Fruit fly (Drosophila melanogaster) whole organism, adult: ENCODE results near the gene Hr39.

Experiments
- CG11617 ChIP-seq: fragments of 200-800 bp; sonication (Bioruptor generic); optimal IDR thresholded peaks from 2 replicates; lab custom pipeline; 2017; ENCODE audit warnings: mild to moderate bottlenecking, missing biosample characterization, missing genetic modification reagents, missing genetic modification characterization
- CG12768 ChIP-seq: fragments of 200-800 bp; sonication (Bioruptor generic); optimal IDR thresholded peaks from 2 replicates; lab custom pipeline; 2017; ENCODE audit warnings: missing biosample characterization, missing genetic modification characterization, mild to moderate bottlenecking, moderate library complexity, missing genetic modification reagents
- CG14711 ChIP-seq: fragments of 200-800 bp; sonication (Bioruptor generic); optimal IDR thresholded peaks from 2 replicates; lab custom pipeline; 2018; ENCODE audit warnings: missing biosample characterization, mild to moderate bottlenecking, missing genetic modification characterization, moderate library complexity
- CG1620 ChIP-seq: fragments of 200-800 bp; sonication (Bioruptor generic); optimal IDR thresholded peaks from 2 replicates; lab custom pipeline; 2016; ENCODE audit warnings: missing biosample characterization, missing genetic modification characterization
- CG33017 ChIP-seq: fragments of 200-800 bp; sonication (Bioruptor generic); optimal IDR thresholded peaks from 2 replicates; lab custom pipeline; 2018; ENCODE audit warnings: missing biosample characterization, mild to moderate bottlenecking, missing genetic modification characterization, moderate library complexity
- CG5204 ChIP-seq: fragments of 200-800 bp; sonication (Bioruptor generic); optimal IDR thresholded peaks from 2 replicates; lab custom pipeline; 2016; ENCODE audit warnings: missing biosample characterization, missing genetic modification characterization
- CG7045 ChIP-seq: fragments of 200-800 bp; sonication (Bioruptor generic); optimal IDR thresholded peaks from 2 replicates; lab custom pipeline; 2017; ENCODE audit warnings: missing biosample characterization, mild to moderate bottlenecking, missing genetic modification characterization
- CG7101 ChIP-seq: fragments of 200-800 bp; sonication (Bioruptor generic); optimal IDR thresholded peaks from 2 replicates; lab custom pipeline; 2018; ENCODE audit warnings: missing biosample characterization, mild to moderate bottlenecking, missing genetic modification characterization, moderate library complexity
- Clk ChIP-seq: fragments of 200-800 bp; sonication (Bioruptor generic); optimal IDR thresholded peaks from 2 replicates; lab custom pipeline; 2017; ENCODE audit warnings: missing biosample characterization, missing genetic modification characterization
- Crg-1 ChIP-seq: fragments of 200-800 bp; sonication (Bioruptor generic); optimal IDR thresholded peaks from 2 replicates; lab custom pipeline; 2016; ENCODE audit warnings: missing biosample characterization, missing genetic modification characterization
- Hr96 ChIP-seq: fragments of 200-800 bp; sonication (Bioruptor generic); optimal IDR thresholded peaks from 2 replicates; lab custom pipeline; 2016; ENCODE audit warnings: missing biosample characterization, missing genetic modification characterization
- Mnt ChIP-seq: fragments of 200-800 bp; sonication (Bioruptor generic); optimal IDR thresholded peaks from 2 replicates; lab custom pipeline; 2016; ENCODE audit warnings: missing biosample characterization, mild to moderate bottlenecking, missing genetic modification characterization
- bab1 ChIP-seq: fragments of 200-800 bp; sonication (Bioruptor generic); optimal IDR thresholded peaks from 3 replicates; lab custom pipeline; 2019; ENCODE audit warnings: missing biosample characterization, mild to moderate bottlenecking, missing genetic modification characterization, moderate library complexity
- cic ChIP-seq: fragments of 200-800 bp; sonication (Bioruptor generic); optimal IDR thresholded peaks from 2 replicates; lab custom pipeline; 2017; ENCODE audit warnings: missing biosample characterization, mild to moderate bottlenecking, missing genetic modification characterization, moderate library complexity
- cnc ChIP-seq, 2 experiments: fragments of >200 bp; optimal IDR thresholded peaks; 2 replicates each; lab custom pipeline; 2017
- kay ChIP-seq: fragments of 200-800 bp; sonication (Bioruptor generic); peaks from one replicate; lab custom pipeline; 2016; ENCODE audit warnings: missing biosample characterization, missing genetic modification characterization, borderline replicate concordance
- ovo ChIP-seq: fragments of 200-800 bp; sonication (Bioruptor generic); optimal IDR thresholded peaks from 2 replicates; lab custom pipeline; 2016; ENCODE audit warnings: missing biosample characterization, missing genetic modification characterization
- pad ChIP-seq: fragments of 200-800 bp; sonication (Bioruptor generic); optimal IDR thresholded peaks from 3 replicates; lab custom pipeline; 2017; ENCODE audit warnings: missing biosample characterization, missing genetic modification characterization, mild to moderate bottlenecking, moderate library complexity, missing genetic modification reagents
- tj ChIP-seq: fragments of 200-800 bp; sonication (Bioruptor generic); optimal IDR thresholded peaks from 3 replicates; lab custom pipeline; 2017; ENCODE audit warnings: missing biosample characterization, mild to moderate bottlenecking, missing genetic modification characterization, moderate library complexity
- toe ChIP-seq: fragments of 200-800 bp; sonication (Bioruptor generic); optimal IDR thresholded peaks from 2 replicates; lab custom pipeline; 2016; ENCODE audit warnings: missing biosample characterization, missing genetic modification characterization

The Hr39 gene

dm6 chr2L:21237048-21237747 lies at the start of gene Hr39:
TSS of gene Hr39 (plus strand) at chr2L:21237250.
- TF ChIP-seq kay (GFP tag; lab: Kevin White, UChicago) (no peak), tj (GFP tag; lab: Kevin White, UChicago) (peak; percentile 47), bab1 (GFP tag; lab: Kevin White, UChicago) (peak; percentile 9), CG12768 (GFP tag; lab: Kevin White, UChicago) (peak; percentile 25), Clk (no peak), CG11617 (peak; percentile 2), CG7045 (GFP tag; lab: Kevin White, UChicago) (no peak), CG33017 (tag; lab: Kevin White, UChicago) (no peak), cic (GFP tag; lab: Kevin White, UChicago) (peak; percentile 26), CG1620 (peak; percentile 12), Mnt (peak; percentile 44)

dm6 chr2L:21187753-21188152 lies 49.3 kb upstream of the Hr39 start:
- no peak for TF ChIP-seq pad (GFP tag; lab: Kevin White, UChicago)
- TF ChIP-seq CG14711 (tag; lab: Kevin White, UChicago) = no peak
- TF ChIP-seq CG5204 (GFP tag; lab: Kevin White, UChicago) = no peak
- no peak for TF ChIP-seq CG1620
- TF ChIP-seq Crg-1 (GFP tag; lab: Kevin White, UChicago) = no peak
- no peak for TF ChIP-seq Hr96 (GFP tag; lab: Kevin White, UChicago)
- TF ChIP-seq ovo = no peak
- TF ChIP-seq CG7101 (tag; lab: Kevin White, UChicago) = no peak
- TF ChIP-seq tj (GFP tag; lab: Kevin White, UChicago) = no peak
- TF ChIP-seq cnc (optimal IDR thresholded peaks at IDR 0.05; lab: Kevin White, UChicago) = no peak
- TF ChIP-seq cic (GFP tag; lab: Kevin White, UChicago) = no peak
- TF ChIP-seq CG7045 (GFP tag; lab: Kevin White, UChicago) = no peak
- TF ChIP-seq toe (GFP tag; lab: Kevin White, UChicago) = no peak
- no peak for TF ChIP-seq CG11617
- TF ChIP-seq kay (GFP tag; lab: Kevin White, UChicago) = no peak
- no peak for TF ChIP-seq CG12768 (GFP tag; lab: Kevin White, UChicago)
- no peak for TF ChIP-seq CG33017 (tag; lab: Kevin White, UChicago)
- no peak for TF ChIP-seq Clk
- TF ChIP-seq Mnt = no peak

DNA sequence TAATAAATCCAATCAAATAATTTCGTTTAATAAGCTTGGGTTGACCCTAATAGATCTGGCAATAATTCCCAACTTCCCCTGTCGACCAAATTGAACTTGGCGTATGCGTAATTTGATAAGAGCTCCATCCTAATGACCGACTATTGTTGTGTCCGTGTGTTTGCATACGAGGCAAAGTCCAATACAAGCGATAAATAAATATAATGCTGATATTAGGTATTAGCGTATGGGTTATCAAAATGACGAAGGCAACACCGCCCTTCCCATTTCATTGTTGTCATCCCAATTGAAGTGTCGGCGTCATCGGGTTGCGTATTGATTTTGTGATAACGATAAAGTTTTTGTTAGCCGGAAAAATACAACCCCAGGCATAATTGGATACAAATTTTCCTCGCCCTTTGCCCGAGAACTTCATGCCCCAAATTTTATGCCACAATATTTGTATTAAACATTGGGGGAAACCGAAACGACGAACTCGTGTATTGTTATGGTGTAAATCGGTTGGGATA lies 47.7 kb upstream of the Hr39 start:
- no peak for TF ChIP-seq Crg-1 (GFP tag; lab: Kevin White, UChicago)
- no peak for TF ChIP-seq ovo
- no peak for TF ChIP-seq CG11617
- TF ChIP-seq CG14711 (tag; lab: Kevin White, UChicago) = no peak
- no peak for TF ChIP-seq CG33017 (tag; lab: Kevin White, UChicago)

DNA sequence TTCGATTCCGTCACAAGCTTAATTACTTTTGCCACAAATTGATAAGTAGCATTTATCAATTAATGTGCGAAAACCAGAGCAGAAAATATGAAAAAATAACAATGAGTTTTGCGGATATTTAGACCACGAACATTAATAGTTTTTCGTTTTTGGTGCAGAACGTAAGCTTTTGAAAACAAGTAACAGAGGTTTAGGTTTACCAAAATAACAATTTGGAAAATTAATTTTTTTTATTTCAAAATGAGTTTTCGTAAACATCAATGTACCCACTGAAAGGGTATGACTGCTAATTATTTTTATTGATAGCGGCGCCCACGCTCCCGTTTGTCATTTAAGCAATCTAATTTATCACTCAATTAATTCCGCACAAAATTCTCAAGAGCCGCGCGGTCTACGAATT lies 41.7 kb upstream of the Hr39 start:
- no peak for TF ChIP-seq CG33017 (tag; lab: Kevin White, UChicago)
- no peak for TF ChIP-seq CG14711 (tag; lab: Kevin White, UChicago)
- no peak for TF ChIP-seq CG12768 (GFP tag; lab: Kevin White, UChicago)
- no peak for TF ChIP-seq Mnt
- no peak for TF ChIP-seq cic (GFP tag; lab: Kevin White, UChicago)
- no peak for TF ChIP-seq Crg-1 (GFP tag; lab: Kevin White, UChicago)
- TF ChIP-seq CG1620 = no peak
- TF ChIP-seq ovo = no peak
- no peak for TF ChIP-seq pad (GFP tag; lab: Kevin White, UChicago)
- TF ChIP-seq Hr96 (GFP tag; lab: Kevin White, UChicago) = no peak
- no peak for TF ChIP-seq CG5204 (GFP tag; lab: Kevin White, UChicago)
- no peak for TF ChIP-seq cnc (optimal IDR thresholded peaks at IDR 0.05; lab: Kevin White, UChicago)
- TF ChIP-seq CG11617 = no peak
- no peak for TF ChIP-seq kay (GFP tag; lab: Kevin White, UChicago)

dm6 chr2L:21196511-21196910 lies 40.5 kb upstream of the Hr39 start:
- TF ChIP-seq Hr96 (GFP tag; lab: Kevin White, UChicago) (no peak), Mnt (no peak), pad (GFP tag; lab: Kevin White, UChicago) (no peak), kay (GFP tag; lab: Kevin White, UChicago) (no peak), Crg-1 (GFP tag; lab: Kevin White, UChicago) (no peak)

dm6 chr2L:21197178-21197577 lies 39.9 kb upstream of the Hr39 start:
- TF ChIP-seq CG7101 (tag; lab: Kevin White, UChicago) (no peak), cic (GFP tag; lab: Kevin White, UChicago) (no peak), CG11617 (no peak), CG7045 (GFP tag; lab: Kevin White, UChicago) (no peak)
